Fruit fly (Drosophila melanogaster) whole organism, prepupa: ENCODE results near the gene udt.

Experiments used
- CG11762 ChIP-seq: fragments of 200-800 bp; sonication (Bioruptor generic); optimal IDR thresholded peaks from 3 replicates; lab custom pipeline; 2016; ENCODE audit warnings: missing biosample characterization, missing genetic modification characterization; ENCODE audit not compliant: insufficient read depth
- CG15336 ChIP-seq: fragments of 200-800 bp; sonication (Bioruptor generic); IDR thresholded peaks from 2 replicates; pipeline ENCODE4 v1.3.6; 2022; ENCODE audit warnings: missing biosample characterization, missing genetic modification characterization
- CG6792 ChIP-seq: fragments of 200-800 bp; sonication (Bioruptor generic); optimal IDR thresholded peaks from 3 replicates; lab custom pipeline; 2016; ENCODE audit warnings: missing biosample characterization, missing genetic modification characterization
- Eip78C ChIP-seq: fragments of 200-800 bp; sonication (Bioruptor generic); peaks from one replicate; lab custom pipeline; 2016; ENCODE audit warnings: missing biosample characterization, missing genetic modification characterization
- Gug ChIP-seq: fragments of 200-800 bp; sonication (Bioruptor generic); IDR thresholded peaks from 2 replicates; pipeline ENCODE4 v1.3.6; 2022; ENCODE audit warnings: missing biosample characterization, missing genetic modification characterization
- achi ChIP-seq: fragments of 200-800 bp; sonication (Bioruptor generic); optimal IDR thresholded peaks from 3 replicates; lab custom pipeline; 2016; ENCODE audit warnings: missing biosample characterization, missing genetic modification characterization
- esn ChIP-seq: fragments of 200-800 bp; sonication (Bioruptor generic); optimal IDR thresholded peaks from 2 replicates; lab custom pipeline; 2016; ENCODE audit warnings: missing biosample characterization, mild to moderate bottlenecking, missing genetic modification characterization, moderate library complexity
- lz ChIP-seq: fragments of 200-800 bp; sonication (Bioruptor generic); optimal IDR thresholded peaks from 3 replicates; lab custom pipeline; 2016; ENCODE audit warnings: missing biosample characterization, missing genetic modification characterization
- svp ChIP-seq: fragments of 200-800 bp; sonication (Bioruptor generic); peaks from one replicate; lab custom pipeline; 2016; ENCODE audit warnings: missing biosample characterization, missing genetic modification characterization

DNA sequence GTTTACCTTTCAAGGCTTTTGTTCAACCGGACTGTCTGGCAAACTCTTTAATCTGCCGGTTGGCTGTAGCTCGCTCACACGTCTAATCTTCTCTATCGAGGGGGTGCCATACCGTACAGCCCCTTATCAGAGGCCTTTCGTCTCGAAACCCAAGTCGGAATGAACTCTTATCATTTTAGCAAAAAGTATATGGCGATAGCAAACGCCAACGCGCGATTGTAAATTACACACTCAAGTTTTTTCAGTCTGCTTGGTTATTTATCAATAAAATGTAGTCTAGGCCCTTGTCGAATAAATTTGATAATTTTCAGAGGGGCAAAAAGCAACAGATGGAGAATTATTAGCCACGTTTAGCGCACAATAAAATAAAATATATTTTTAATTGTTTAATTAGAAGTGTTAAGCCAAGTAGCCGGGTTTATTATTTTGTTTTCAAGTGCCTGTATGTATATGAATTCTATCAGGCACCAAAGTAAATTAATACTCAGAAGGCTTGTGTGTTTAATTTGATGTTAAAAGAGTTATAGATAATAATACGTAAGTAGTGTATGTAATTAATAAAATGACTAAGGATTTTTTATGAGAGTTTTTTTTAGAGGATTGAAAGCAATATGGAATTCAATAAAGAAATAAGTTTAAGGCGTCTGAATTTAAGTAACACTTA lies 38.1 kb downstream of the udt start:
- TF ChIP-seq achi (GFP tag; lab: Kevin White, UChicago) (no peak), esn (no peak), svp (GFP tag; lab: Kevin White, UChicago) (peak; percentile 83), CG6792 (GFP tag; lab: Kevin White, UChicago) (no peak), lz (GFP tag; lab: Kevin White, UChicago) (no peak), Eip78C (GFP tag; lab: Kevin White, UChicago) (peak; percentile 1), CG11762 (GFP tag; lab: Kevin White, UChicago) (no peak), Gug (GFP tag; lab: Robert Waterston, UW) (no peak), CG15336 (GFP tag; lab: Robert Waterston, UW) (no peak)
